Worm (Caenorhabditis elegans) whole organism, L4/young adult: ENCODE data around the gene bicd-1.
A peak's percentile ranks its signal among the peaks of the same experiment; 100 is the strongest.

Experiments
- W03F9.2 ChIP-seq: fragments of 150-350 bp; optimal IDR thresholded peaks from 2 replicates; lab custom pipeline; 2014; ENCODE audit warnings: missing biosample characterization, missing genetic modification characterization
- him-1 ChIP-seq: sonication (generic microtip); optimal IDR thresholded peaks from 2 replicates; lab custom pipeline; 2016; ENCODE audit warnings: missing genotype, missing genetic modification reagents, missing genetic modification characterization, missing compliant biosample characterization

DNA sequence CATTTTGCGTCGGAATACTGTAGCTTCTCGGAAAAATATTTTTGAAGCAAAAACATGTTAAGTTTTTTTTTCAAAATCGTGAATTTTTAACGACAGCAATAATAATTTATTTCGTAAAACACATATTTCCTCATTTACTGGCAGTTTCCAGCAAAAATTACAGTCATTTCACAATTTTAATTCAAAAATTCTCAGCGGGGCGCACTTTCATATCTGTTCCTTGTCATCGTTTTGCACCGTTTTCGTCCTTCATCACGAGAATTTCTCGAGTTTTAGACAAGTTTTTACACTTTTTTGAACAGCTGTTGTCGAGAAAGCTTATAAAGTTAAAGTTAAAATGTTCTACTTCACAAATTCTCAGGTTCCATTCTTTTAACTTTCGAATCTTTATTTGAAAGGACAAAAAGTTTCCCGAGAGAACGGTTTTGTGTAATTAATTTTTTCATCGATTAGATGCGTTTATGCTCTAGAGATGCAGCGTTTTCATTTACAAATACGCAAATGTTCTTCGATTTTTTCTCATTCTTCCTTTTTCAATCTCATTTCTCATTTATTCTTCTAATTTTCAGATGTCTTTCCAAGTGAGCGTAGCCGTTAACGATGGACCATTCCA, 49.7 kb downstream of the bicd-1 start, which contains the start of gene ddi-1:
- TF ChIP-seq W03F9.2 (tag; lab: Kevin White, UChicago) (peak; percentile 0), him-1 (tag; lab: Kevin White, UChicago) (no peak)
